Worm (Caenorhabditis elegans) whole organism, L4/young adult: ENCODE measurements around the gene tsp-1.

Experiments used
- dao-5 ChIP-seq: sonication (generic microtip); optimal IDR thresholded peaks from 2 replicates; lab custom pipeline; 2016; ENCODE audit warnings: missing genotype, missing genetic modification characterization, moderate library complexity, missing compliant biosample characterization
- him-1 ChIP-seq: sonication (generic microtip); optimal IDR thresholded peaks from 2 replicates; lab custom pipeline; 2016; ENCODE audit warnings: missing genotype, missing genetic modification reagents, missing genetic modification characterization, missing compliant biosample characterization

- TF ChIP-seq him-1 (tag; lab: Kevin White, UChicago) (no peak), dao-5 (no peak)
These were observed 1.4 kb downstream of the tsp-1 start, which contains the start of gene tsp-2 for ce11 chrIII:8237827-8238226.
